Fruit fly (Drosophila melanogaster) S2 (cell line): ENCODE results near the gene CG11322.

Experiments used
- CG8478 ChIP-seq: fragments of >200 bp; optimal IDR thresholded peaks from 2 replicates; lab custom pipeline; 2018
- CTCF ChIP-seq, 2 experiments: fragments of >200 bp; optimal IDR thresholded peaks; 2 replicates each; lab custom pipeline; 2018

CG11322 gene

dm6 chr2L:6786674-6787028 is 27.2 kb upstream of the CG11322 start, which contains the start of gene nrv1:
Gene nrv1, minus strand, starts transcription at chr2L:6786861.
- TF ChIP-seq CG8478 (lab: Kevin White, UChicago) (no peak), CTCF (optimal IDR thresholded peaks at IDR 0.05; lab: Kevin White, UChicago) (no peak)

dm6 chr2L:6785583-6785982 is 26.2 kb upstream of the CG11322 start:
- TF ChIP-seq CG8478 (lab: Kevin White, UChicago), result no peak
- TF ChIP-seq CTCF (optimal IDR thresholded peaks at IDR 0.05; lab: Kevin White, UChicago), result no peak

dm6 chr2L:6784235-6784634 is 24.8 kb upstream of the CG11322 start:
- TF ChIP-seq CG8478 (lab: Kevin White, UChicago), result no peak

- TF ChIP-seq CTCF (optimal IDR thresholded peaks at IDR 0.05; lab: Kevin White, UChicago) (no peak), CG8478 (lab: Kevin White, UChicago) (no peak)
Observed at dm6 chr2L:6783395-6783794, 24.0 kb upstream of the CG11322 start.

DNA sequence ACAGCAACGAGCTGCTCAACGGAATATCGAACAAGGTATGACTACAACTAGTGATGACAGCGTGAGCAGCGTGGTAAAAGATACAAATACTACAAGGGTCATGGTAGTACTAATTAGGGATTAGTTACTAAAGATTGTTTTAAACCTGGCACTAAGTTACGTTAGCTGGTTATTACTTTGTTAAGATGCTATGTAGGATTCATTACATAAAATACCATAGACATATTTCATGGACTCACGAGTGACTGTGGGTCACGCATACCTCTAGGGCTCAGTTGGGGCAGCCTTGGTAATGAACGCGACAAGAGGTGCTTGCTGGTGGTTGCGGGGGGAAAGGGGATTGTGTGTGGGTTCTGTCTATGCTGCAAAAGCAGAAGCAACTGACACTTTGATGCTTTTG is 15.4 kb upstream of the CG11322 start:
- TF ChIP-seq CG8478 (lab: Kevin White, UChicago) (no peak), CTCF (optimal IDR thresholded peaks at IDR 0.05; lab: Kevin White, UChicago) (no peak)

DNA sequence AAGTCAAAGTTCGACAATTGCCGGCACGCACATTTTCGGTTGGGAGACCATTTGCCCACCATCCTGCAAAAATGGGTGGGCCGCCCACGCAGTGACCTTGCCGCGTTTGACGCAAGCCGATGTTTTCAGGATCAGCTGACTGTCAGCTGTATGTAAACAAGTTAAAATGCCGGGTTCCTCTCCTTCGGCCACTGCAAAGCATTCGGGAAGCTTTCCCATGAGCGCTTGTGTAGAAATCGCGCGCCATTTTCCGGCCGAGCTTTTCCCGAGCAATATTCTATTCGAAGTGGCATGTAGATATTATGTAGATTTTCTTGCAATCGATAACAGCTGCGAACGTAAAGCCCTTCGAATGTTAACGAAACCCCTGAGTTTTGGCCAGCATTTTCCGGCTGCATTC is 14.2 kb upstream of the CG11322 start, which contains the start of gene CG17378:
CG17378 (plus strand) TSS at position 397 of the 400 bp plus-strand sequence.
- TF ChIP-seq CTCF (optimal IDR thresholded peaks at IDR 0.05; lab: Kevin White, UChicago), result no peak
- TF ChIP-seq CG8478 (lab: Kevin White, UChicago), result no peak

DNA sequence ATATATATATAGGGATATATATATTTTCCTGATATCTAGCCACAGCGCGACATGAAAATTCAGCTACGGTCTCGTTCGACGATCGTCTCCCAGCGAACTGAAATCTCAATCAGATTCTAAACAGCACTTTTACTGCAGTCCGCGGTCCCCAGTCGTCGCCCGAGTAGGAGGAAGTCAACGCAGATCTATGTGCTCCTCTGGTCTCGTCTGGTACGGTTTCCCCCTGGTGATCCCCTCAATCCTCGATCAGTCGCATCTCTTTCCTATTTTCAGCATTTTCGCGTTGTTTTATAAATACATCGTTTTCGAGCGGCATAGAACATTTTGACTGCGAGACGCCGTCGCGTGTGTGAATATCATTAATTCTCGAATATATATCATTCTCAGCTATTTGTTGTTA is 13.2 kb upstream of the CG11322 start, which contains the start of gene LUBEL:
LUBEL (minus strand) TSS at position 101 of the 400 bp plus-strand sequence.
- TF ChIP-seq CG8478 (lab: Kevin White, UChicago) (no peak), CTCF (optimal IDR thresholded peaks at IDR 0.05; lab: Kevin White, UChicago) (no peak)

dm6 chr2L:6751037-6751436 is 8.4 kb downstream of the CG11322 start:
- TF ChIP-seq CG8478 (lab: Kevin White, UChicago), result no peak
- no peak for TF ChIP-seq CTCF (optimal IDR thresholded peaks at IDR 0.05; lab: Kevin White, UChicago)

DNA sequence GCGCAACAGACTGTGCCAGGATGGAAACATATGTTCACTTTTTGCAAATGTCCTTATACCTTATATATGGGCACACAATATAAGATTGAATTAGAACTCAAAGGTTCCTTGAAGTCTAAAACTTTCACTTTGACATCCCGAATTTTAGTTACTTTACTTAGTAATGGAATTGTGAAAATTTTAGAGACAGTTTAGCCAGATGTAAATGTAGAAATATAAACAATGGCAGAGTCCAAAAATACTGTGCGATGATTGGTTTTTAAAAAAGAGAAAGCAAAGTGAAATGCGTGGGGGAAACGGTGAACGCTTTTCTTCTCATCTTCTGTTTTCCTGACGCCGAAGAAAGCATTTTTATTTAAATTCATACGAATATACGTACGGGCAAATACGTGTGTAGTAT is 11.6 kb downstream of the CG11322 start, which contains the start of gene CG44271:
CG44271 (minus strand) TSS at position 101 of the 400 bp plus-strand sequence.
- TF ChIP-seq CTCF (optimal IDR thresholded peaks at IDR 0.05; lab: Kevin White, UChicago), result no peak
- no peak for TF ChIP-seq CG8478 (lab: Kevin White, UChicago)

dm6 chr2L:6745522-6745921 is 13.9 kb downstream of the CG11322 start, which contains the start of gene CG31910:
Gene CG31910, minus strand, starts transcription at chr2L:6745622.
- TF ChIP-seq CG8478 (lab: Kevin White, UChicago) (no peak), CTCF (optimal IDR thresholded peaks at IDR 0.05; lab: Kevin White, UChicago) (no peak)

DNA sequence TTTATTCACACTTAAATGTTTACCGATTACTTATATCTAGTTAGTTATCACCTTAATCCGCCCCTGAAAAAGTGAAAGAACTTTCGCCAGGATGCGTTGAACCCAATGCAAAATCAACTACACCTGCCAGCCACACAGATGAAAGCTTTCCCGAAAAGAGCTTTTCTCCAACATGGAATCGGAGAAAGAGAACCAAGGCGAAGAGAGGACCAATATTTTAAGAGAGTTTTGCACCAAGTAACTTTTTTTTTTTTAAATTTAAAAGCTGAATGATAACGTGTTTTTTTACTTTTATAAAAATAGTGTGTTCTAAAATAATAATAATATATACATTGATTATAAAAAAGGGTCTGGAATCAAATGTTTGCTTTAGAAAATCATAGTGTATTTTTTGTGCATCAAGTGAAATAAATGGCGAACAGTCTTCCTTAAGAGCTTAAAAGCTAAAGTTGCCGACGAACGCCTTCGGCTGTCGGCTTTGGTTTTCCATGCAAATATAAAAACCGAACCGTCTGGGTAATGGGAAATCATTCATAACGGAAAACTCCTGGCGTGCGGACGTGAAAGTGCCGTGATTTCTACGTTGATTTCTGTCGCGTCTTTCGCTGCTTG is 17.3 kb downstream of the CG11322 start, which contains the start of gene meng:
meng (plus strand) TSS at position 523 of the 612 bp plus-strand sequence.
- TF ChIP-seq CTCF (optimal IDR thresholded peaks at IDR 0.05; lab: Kevin White, UChicago) (no peak), CG8478 (lab: Kevin White, UChicago) (no peak)

dm6 chr2L:6740088-6740487 is 19.3 kb downstream of the CG11322 start, which contains the start of gene TTLL3A:
Gene TTLL3A, minus strand, starts transcription at chr2L:6740188.
- no peak for TF ChIP-seq CG8478 (lab: Kevin White, UChicago)
- TF ChIP-seq CTCF (optimal IDR thresholded peaks at IDR 0.05; lab: Kevin White, UChicago), result no peak

DNA sequence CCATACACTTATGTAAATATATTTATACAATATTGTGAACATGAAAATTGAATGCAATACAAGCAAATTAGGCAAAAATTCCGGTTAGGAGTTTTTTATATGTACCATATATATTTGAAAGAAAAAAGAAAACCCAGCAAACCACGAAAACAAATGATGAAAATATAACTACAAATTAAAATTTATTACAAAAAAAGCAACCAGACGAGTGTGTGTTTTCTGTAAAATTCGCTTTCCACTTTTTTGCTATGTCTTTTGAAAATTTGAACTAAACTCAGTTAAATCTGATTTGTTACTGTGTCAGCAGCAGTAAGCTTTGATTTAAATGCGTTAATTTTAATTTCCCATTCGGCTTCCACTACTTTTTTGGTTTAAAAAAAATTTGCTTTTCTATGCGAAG is 26.9 kb downstream of the CG11322 start, which contains the start of gene TTLL3B:
TTLL3B (plus strand) TSS at position 301 of the 400 bp plus-strand sequence.
- TF ChIP-seq CTCF (optimal IDR thresholded peaks at IDR 0.05; lab: Kevin White, UChicago), result no peak
- no peak for TF ChIP-seq CG8478 (lab: Kevin White, UChicago)

dm6 chr2L:6723750-6724503 is 35.5 kb downstream of the CG11322 start, which contains the start of gene Liprin-alpha:
Gene Liprin-alpha, plus strand, starts transcription at chr2L:6723903.
- TF ChIP-seq CG8478 (lab: Kevin White, UChicago) (no peak), CTCF (optimal IDR thresholded peaks at IDR 0.05; lab: Kevin White, UChicago) (peak in 1 of 2 experiments; percentile 16)
